Worm (Caenorhabditis elegans) whole organism, early embryonic: ENCODE data around the gene pus-1.

Experiments
- B0310.2 ChIP-seq: sonication (generic microtip); optimal IDR thresholded peaks from 2 replicates; lab custom pipeline; 2016; ENCODE audit warnings: mild to moderate bottlenecking, missing genetic modification characterization, missing compliant biosample characterization
- F13C5.2 ChIP-seq: sonication (generic microtip); optimal IDR thresholded peaks from 2 replicates; lab custom pipeline; 2017; ENCODE audit warnings: mild to moderate bottlenecking, missing genetic modification characterization, inconsistent platforms, missing compliant biosample characterization
- aly-1 ChIP-seq: sonication (generic microtip); optimal IDR thresholded peaks from 2 replicates; lab custom pipeline; 2016; ENCODE audit warnings: missing genetic modification characterization, missing compliant biosample characterization
- ama-1 ChIP-seq: fragments of 150-350 bp; optimal IDR thresholded peaks from 2 replicates; lab custom pipeline; 2014
- ceh-13 ChIP-seq: fragments of 200-800 bp; sonication (Bioruptor generic); optimal IDR thresholded peaks from 2 replicates; lab custom pipeline; 2018; ENCODE audit warnings: mild to moderate bottlenecking, missing genetic modification characterization, missing compliant biosample characterization
- ceh-36 ChIP-seq: sonication (generic microtip); optimal IDR thresholded peaks from 2 replicates; lab custom pipeline; 2016; ENCODE audit warnings: missing genetic modification characterization, inconsistent platforms, missing compliant biosample characterization
- ets-7 ChIP-seq: sonication (generic microtip); optimal IDR thresholded peaks from 2 replicates; lab custom pipeline; 2016; ENCODE audit warnings: missing genotype, missing genetic modification characterization, missing compliant biosample characterization
- flt-1 ChIP-seq: fragments of 200-800 bp; sonication (Bioruptor generic); IDR thresholded peaks from 2 replicates; pipeline ENCODE4 v1.3.6; 2022; ENCODE audit warnings: missing genetic modification characterization, missing compliant biosample characterization
- hmbx-1 ChIP-seq: sonication (generic microtip); optimal IDR thresholded peaks from 2 replicates; lab custom pipeline; 2016; ENCODE audit warnings: mild to moderate bottlenecking, missing genetic modification characterization, missing compliant biosample characterization
- hmg-4 ChIP-seq: fragments of 200-800 bp; sonication (Bioruptor generic); optimal IDR thresholded peaks from 2 replicates; lab custom pipeline; 2018; ENCODE audit warnings: mild to moderate bottlenecking, missing genetic modification characterization, missing compliant biosample characterization
- hnd-1 ChIP-seq: sonication (generic microtip); optimal IDR thresholded peaks from 2 replicates; lab custom pipeline; 2016; ENCODE audit warnings: missing genetic modification characterization, missing compliant biosample characterization
- pes-1 ChIP-seq: fragments of 200-800 bp; sonication (Bioruptor generic); IDR thresholded peaks from 2 replicates; pipeline ENCODE4 v1.3.6; 2022; ENCODE audit warnings: missing genetic modification reagents, missing genetic modification characterization, missing compliant biosample characterization
- scrt-1 ChIP-seq: fragments of 200-800 bp; sonication (Bioruptor generic); IDR thresholded peaks from 2 replicates; pipeline ENCODE4 v1.3.6; 2022; ENCODE audit warnings: missing genetic modification characterization, missing compliant biosample characterization
- sea-1 ChIP-seq: fragments of 200-800 bp; sonication (Bioruptor generic); conservative IDR thresholded peaks from 2 replicates; pipeline ENCODE4 v1.3.6; 2022; ENCODE audit warnings: missing genetic modification characterization, missing compliant biosample characterization
- tbx-11 ChIP-seq: fragments of 200-800 bp; sonication (Bioruptor generic); IDR thresholded peaks from 2 replicates; pipeline ENCODE4 v1.3.6; 2022; ENCODE audit warnings: missing genetic modification characterization, missing compliant biosample characterization
- tbx-37 ChIP-seq: fragments of 200-800 bp; sonication (Bioruptor generic); conservative IDR thresholded peaks from 2 replicates; pipeline ENCODE4 v1.3.6; 2022; ENCODE audit warnings: missing genetic modification reagents, missing genetic modification characterization, missing compliant biosample characterization
- tra-4 ChIP-seq: sonication (generic microtip); optimal IDR thresholded peaks from 2 replicates; lab custom pipeline; 2017; ENCODE audit warnings: missing genetic modification characterization, missing compliant biosample characterization

The pus-1 gene

DNA sequence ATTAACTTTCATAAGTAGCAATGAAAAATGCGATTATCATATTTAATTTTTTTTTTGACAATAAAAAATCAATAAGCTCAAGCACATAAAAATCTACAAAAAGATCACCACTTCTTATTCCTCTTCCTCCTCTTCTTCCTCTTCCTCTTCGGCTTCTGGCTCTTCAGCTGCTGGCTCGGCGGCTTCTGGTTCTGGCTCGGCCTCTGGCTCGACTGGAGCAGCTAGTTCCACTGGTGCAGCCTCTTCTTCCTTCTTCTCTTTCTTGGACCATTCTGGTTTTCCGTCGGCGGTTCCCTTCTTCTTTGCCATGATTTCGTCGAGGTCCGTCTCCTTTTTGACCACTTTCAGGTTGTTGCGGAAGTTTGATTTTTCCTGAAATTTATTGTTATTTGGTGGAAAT, 38.9 kb upstream of the pus-1 start:
- TF ChIP-seq B0310.2 (tag; lab: Kevin White, UChicago): no peak
- no peak for TF ChIP-seq ceh-36 (tag; lab: Kevin White, UChicago)
- TF ChIP-seq sea-1 (GFP tag; lab: Robert Waterston, UW): no peak
- no peak for TF ChIP-seq tbx-11
- no peak for TF ChIP-seq aly-1 (tag; lab: Kevin White, UChicago)
- TF ChIP-seq F13C5.2 (tag; lab: Kevin White, UChicago): no peak
- no peak for TF ChIP-seq ama-1
- no peak for TF ChIP-seq flt-1 (GFP tag; lab: Robert Waterston, UW)
- no peak for TF ChIP-seq ets-7

DNA sequence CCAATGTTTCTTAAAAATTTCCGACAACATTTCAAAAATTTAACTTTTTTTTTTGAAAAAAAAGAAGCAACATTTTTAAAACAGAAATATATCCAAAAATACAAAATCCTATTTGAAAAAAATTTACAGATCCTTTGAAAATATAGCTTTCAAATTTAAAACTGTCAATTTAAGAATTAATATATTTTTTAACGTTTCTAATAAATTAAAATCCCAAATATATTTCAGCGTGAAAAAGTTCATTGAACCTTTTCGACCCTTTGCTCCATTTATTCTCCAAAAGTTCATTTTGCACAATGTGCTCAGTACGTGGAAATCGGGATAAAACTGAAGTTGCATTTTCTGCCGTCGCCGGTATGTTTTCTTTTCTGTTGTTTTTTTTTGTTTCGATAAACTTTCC, 38.1 kb upstream of the pus-1 start, which contains the start of gene phy-3:
Gene phy-3, plus strand, starts transcription at position 301 of the 400 bp plus-strand sequence.
- TF ChIP-seq tra-4 (tag; lab: Kevin White, UChicago) (no peak), ama-1 (no peak), aly-1 (tag; lab: Kevin White, UChicago) (no peak), hnd-1 (no peak), hmg-4 (no peak), tbx-11 (no peak), B0310.2 (tag; lab: Kevin White, UChicago) (no peak), flt-1 (GFP tag; lab: Robert Waterston, UW) (no peak), ets-7 (no peak), ceh-36 (tag; lab: Kevin White, UChicago) (no peak), pes-1 (GFP tag; lab: Robert Waterston, UW) (no peak), hmbx-1 (tag; lab: Kevin White, UChicago) (no peak), ceh-13 (GFP tag; lab: Kevin White, UChicago) (no peak), scrt-1 (GFP tag; lab: Robert Waterston, UW) (no peak), sea-1 (GFP tag; lab: Robert Waterston, UW) (no peak), tbx-37 (GFP tag; lab: Robert Waterston, UW) (no peak), F13C5.2 (tag; lab: Kevin White, UChicago) (no peak)

DNA sequence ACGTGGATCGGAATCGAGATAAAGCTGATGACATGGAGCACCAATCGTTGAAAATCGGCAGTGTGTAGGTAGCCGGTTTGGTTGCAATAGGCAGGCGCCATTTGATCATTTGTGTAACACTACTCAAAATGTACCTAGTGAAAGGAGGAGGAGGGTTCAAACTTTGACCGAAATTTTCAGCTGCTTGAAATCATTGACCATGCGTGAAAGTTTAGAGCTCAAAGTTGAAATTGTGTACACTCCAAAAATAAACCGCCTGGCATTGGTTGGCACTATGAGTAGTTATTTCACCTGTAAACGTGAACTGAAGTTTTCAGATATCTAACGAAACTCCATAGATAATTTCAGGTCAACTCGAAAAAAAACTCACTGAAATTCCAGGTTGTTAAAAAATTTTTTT, 37.2 kb upstream of the pus-1 start, which contains the start of gene srh-215:
Gene srh-215, minus strand, starts transcription at position 101 of the 400 bp plus-strand sequence.
- TF ChIP-seq hnd-1: no peak
- no peak for TF ChIP-seq pes-1 (GFP tag; lab: Robert Waterston, UW)
- no peak for TF ChIP-seq scrt-1 (GFP tag; lab: Robert Waterston, UW)
- no peak for TF ChIP-seq hmg-4
- TF ChIP-seq hmbx-1 (tag; lab: Kevin White, UChicago): no peak
- no peak for TF ChIP-seq tra-4 (tag; lab: Kevin White, UChicago)
- TF ChIP-seq B0310.2 (tag; lab: Kevin White, UChicago): no peak
- TF ChIP-seq ets-7: no peak
- TF ChIP-seq ama-1: no peak
- TF ChIP-seq flt-1 (GFP tag; lab: Robert Waterston, UW): no peak
- TF ChIP-seq tbx-11: no peak
- TF ChIP-seq ceh-13 (GFP tag; lab: Kevin White, UChicago): no peak
- no peak for TF ChIP-seq F13C5.2 (tag; lab: Kevin White, UChicago)

DNA sequence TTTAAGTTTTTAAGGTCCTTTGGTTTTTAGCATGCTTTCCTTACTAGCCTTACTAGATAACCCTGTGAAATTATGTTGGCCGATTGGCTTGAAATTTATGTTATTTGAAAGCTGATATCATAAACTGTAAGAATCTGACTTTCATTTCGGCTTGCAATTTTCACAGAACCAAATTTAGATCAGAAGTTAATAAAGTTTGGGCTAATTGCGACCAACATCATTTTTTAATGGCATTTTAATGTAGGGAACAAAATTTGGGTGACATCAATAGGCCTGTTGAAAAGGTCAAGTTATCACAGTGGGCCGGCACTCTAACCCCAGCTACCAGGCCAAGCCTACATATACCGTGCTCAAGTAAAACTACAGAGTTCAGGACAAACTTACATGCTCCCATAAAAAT, 36.6 kb upstream of the pus-1 start:
- TF ChIP-seq hmbx-1 (tag; lab: Kevin White, UChicago) (no peak), hmg-4 (no peak), tra-4 (tag; lab: Kevin White, UChicago) (no peak), F13C5.2 (tag; lab: Kevin White, UChicago) (no peak)

DNA sequence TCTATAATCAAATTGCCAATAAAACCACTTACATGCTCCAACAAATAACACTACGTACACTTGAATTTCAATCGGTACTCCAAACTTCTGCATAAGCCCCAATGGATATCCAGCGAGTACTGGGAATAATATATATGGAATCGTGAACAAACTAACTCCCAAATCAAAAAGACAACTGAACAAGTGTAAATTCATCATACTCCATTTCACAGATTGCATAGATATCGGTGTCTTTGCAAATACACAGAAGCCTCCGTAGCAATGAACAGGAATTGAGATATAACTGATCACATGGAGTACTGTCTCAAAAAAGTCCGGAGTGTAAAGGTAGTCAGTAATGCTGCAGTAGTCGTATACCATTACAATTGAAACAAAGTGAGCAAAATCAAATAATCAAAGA, 34.6 kb upstream of the pus-1 start, which contains the start of gene srh-214:
Gene srh-214, minus strand, starts transcription at position 360 of the 400 bp plus-strand sequence.
- no peak for TF ChIP-seq hmbx-1 (tag; lab: Kevin White, UChicago)
- no peak for TF ChIP-seq tbx-37 (GFP tag; lab: Robert Waterston, UW)
- TF ChIP-seq B0310.2 (tag; lab: Kevin White, UChicago): no peak
- no peak for TF ChIP-seq flt-1 (GFP tag; lab: Robert Waterston, UW)
- no peak for TF ChIP-seq ceh-13 (GFP tag; lab: Kevin White, UChicago)
- no peak for TF ChIP-seq sea-1 (GFP tag; lab: Robert Waterston, UW)
- no peak for TF ChIP-seq tbx-11
- TF ChIP-seq ama-1: no peak
- no peak for TF ChIP-seq ets-7
- no peak for TF ChIP-seq scrt-1 (GFP tag; lab: Robert Waterston, UW)
- TF ChIP-seq hnd-1: no peak
- TF ChIP-seq ceh-36 (tag; lab: Kevin White, UChicago): no peak
- TF ChIP-seq hmg-4: no peak
- TF ChIP-seq F13C5.2 (tag; lab: Kevin White, UChicago): no peak
- TF ChIP-seq tra-4 (tag; lab: Kevin White, UChicago): no peak

DNA sequence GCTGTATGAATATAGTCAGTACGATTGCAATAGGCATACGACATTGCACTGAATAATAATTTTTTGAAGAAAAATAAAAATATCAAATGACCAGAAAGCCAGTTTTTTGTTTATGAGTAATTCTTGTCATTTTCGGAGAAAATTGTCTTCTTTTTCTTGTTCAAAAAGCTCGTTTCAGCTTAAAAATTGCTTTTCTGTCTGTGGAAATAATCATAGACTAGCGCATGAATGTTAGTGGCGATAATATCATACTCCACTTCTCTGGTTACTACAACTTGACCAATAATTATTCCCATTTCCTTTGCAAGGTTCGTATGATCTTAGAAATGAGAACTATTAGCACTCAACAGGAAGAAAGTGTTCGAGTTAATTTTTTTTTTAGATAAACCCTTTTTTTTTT, 32.7 kb upstream of the pus-1 start, which contains the start of gene srh-216:
Gene srh-216, minus strand, starts transcription at position 101 of the 400 bp plus-strand sequence.
- no peak for TF ChIP-seq ceh-13 (GFP tag; lab: Kevin White, UChicago)
- TF ChIP-seq ceh-36 (tag; lab: Kevin White, UChicago): no peak
- TF ChIP-seq hmg-4: no peak
- no peak for TF ChIP-seq tbx-11
- TF ChIP-seq hmbx-1 (tag; lab: Kevin White, UChicago): no peak
- TF ChIP-seq aly-1 (tag; lab: Kevin White, UChicago): no peak
- TF ChIP-seq ets-7: no peak

DNA sequence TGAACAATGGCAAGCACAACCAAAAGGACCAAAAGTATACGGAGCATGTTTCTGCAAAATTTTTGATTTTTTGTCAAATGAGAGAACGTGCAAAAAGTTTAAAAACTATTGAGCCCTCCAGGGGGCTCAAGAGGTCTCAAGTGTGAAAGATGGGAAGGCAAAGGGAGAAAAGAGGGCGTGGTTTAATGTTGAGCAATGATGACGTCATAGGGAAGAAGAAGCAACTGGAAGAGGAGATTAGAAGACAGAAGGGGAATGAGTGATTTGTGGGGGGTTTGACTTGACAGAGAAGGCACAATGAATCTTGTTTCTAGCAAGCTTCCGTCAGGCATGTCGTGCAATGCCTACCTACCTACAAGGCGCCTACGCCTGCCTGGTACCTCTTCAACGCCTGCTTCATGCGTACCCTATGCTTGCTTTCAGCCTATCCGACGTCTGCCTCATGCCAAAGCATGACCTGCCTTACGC, 26.6 kb upstream of the pus-1 start, which contains the start of gene T20B3.14:
Gene T20B3.14, minus strand, starts transcription at position 51 of the 468 bp plus-strand sequence.
- TF ChIP-seq ceh-36 (tag; lab: Kevin White, UChicago) (no peak), ama-1 (no peak), flt-1 (GFP tag; lab: Robert Waterston, UW) (no peak), tbx-11 (no peak), F13C5.2 (tag; lab: Kevin White, UChicago) (no peak)

DNA sequence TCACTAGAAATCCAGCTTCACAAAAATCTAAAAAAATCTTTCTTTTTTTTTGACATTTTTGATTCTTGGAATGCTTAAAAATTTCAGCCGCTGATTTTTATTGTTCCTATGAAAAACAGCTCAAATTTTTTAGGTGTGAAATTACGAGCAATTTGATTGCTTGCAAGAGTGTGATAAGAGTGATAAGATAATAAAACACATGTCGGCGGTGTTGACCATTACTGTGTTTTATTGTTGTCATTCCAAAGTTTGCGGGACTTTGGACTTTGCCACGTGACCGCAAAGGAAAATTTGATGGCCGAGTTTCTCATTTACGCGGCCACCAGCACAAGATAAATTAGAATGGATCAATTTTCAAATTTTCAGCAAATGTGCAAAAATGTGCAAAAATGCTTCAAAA, 22.0 kb upstream of the pus-1 start:
- no peak for TF ChIP-seq B0310.2 (tag; lab: Kevin White, UChicago)
- no peak for TF ChIP-seq hnd-1
- TF ChIP-seq tbx-37 (GFP tag; lab: Robert Waterston, UW): no peak
- no peak for TF ChIP-seq hmg-4
- no peak for TF ChIP-seq hmbx-1 (tag; lab: Kevin White, UChicago)
- TF ChIP-seq ama-1: no peak
- no peak for TF ChIP-seq ceh-13 (GFP tag; lab: Kevin White, UChicago)
- TF ChIP-seq aly-1 (tag; lab: Kevin White, UChicago): no peak
